Worm (Caenorhabditis elegans): ENCODE data around the gene cul-4.

ce11 chrII:7273517-7273916, 28.4 kb upstream of the cul-4 start:
- TF ChIP-seq unc-62 (GFP tag; optimal IDR thresholded peaks at IDR 0.05) (no peak), zag-1 (tag; optimal IDR thresholded peaks at IDR 0.05) (no peak), ztf-4 (tag; optimal IDR thresholded peaks at IDR 0.05) (no peak), nhr-25 (tag; optimal IDR thresholded peaks at IDR 0.05) (no peak), nhr-237 (tag; optimal IDR thresholded peaks at IDR 0.05) (no peak), lsy-2 (tag; optimal IDR thresholded peaks at IDR 0.05) (no peak), lin-13 (GFP tag; optimal IDR thresholded peaks at IDR 0.05) (no peak), ama-1 (optimal IDR thresholded peaks at IDR 0.05) (no peak), elt-1 (tag; optimal IDR thresholded peaks at IDR 0.05) (no peak), egl-27 (tag; optimal IDR thresholded peaks at IDR 0.05) (no peak)
